Fruit fly (Drosophila melanogaster) whole organism, wandering third instar larva: ENCODE data around the gene tHMG2.

Experiments
- Abd-B ChIP-seq: fragments of >200 bp; optimal IDR thresholded peaks from 2 replicates; lab custom pipeline; 2017; ENCODE audit warnings: missing biosample characterization, missing genetic modification characterization
- CG32264 ChIP-seq: fragments of 200-800 bp; sonication (Bioruptor generic); optimal IDR thresholded peaks from 2 replicates; lab custom pipeline; 2016; ENCODE audit warnings: missing biosample characterization, missing genetic modification characterization
- CG9705 ChIP-seq: fragments of 200-800 bp; sonication (Bioruptor generic); optimal IDR thresholded peaks from 2 replicates; lab custom pipeline; 2018; ENCODE audit warnings: missing biosample characterization, mild to moderate bottlenecking, missing genetic modification characterization
- CrebA ChIP-seq: fragments of 200-800 bp; sonication (Bioruptor generic); optimal IDR thresholded peaks from 2 replicates; lab custom pipeline; 2016; ENCODE audit warnings: missing biosample characterization, mild to moderate bottlenecking, missing genetic modification characterization, borderline replicate concordance
- Dfd ChIP-seq: fragments of >200 bp; optimal IDR thresholded peaks from 2 replicates; lab custom pipeline; 2017; ENCODE audit warnings: missing biosample characterization, missing genetic modification characterization
- Dif ChIP-seq: fragments of 200-275, 200-300 bp; sonication (Bioruptor generic); optimal IDR thresholded peaks from 2 replicates; lab custom pipeline; 2018; ENCODE audit warnings: missing biosample characterization, missing genetic modification characterization; ENCODE audit not compliant: partially characterized antibody
- GATAd ChIP-seq: sonication (Bioruptor generic); optimal IDR thresholded peaks from 2 replicates; lab custom pipeline; 2016; ENCODE audit warnings: missing biosample characterization, missing genetic modification characterization
- HLH106 ChIP-seq: fragments of 200-800 bp; optimal IDR thresholded peaks from 3 replicates; lab custom pipeline; 2019; ENCODE audit warnings: missing biosample characterization, mild to moderate bottlenecking, missing genetic modification characterization, moderate library complexity
- Hnf4 ChIP-seq: fragments of 200-800 bp; sonication (Bioruptor generic); optimal IDR thresholded peaks from 2 replicates; lab custom pipeline; 2016; ENCODE audit warnings: missing biosample characterization, mild to moderate bottlenecking, missing genetic modification characterization
- Hr78 ChIP-seq: fragments of >200 bp; optimal IDR thresholded peaks from 2 replicates; lab custom pipeline; 2017; ENCODE audit warnings: missing biosample characterization, missing genetic modification characterization
- Hr83 ChIP-seq: fragments of 200-300 bp; sonication (Bioruptor generic); optimal IDR thresholded peaks from 2 replicates; lab custom pipeline; 2016; ENCODE audit warnings: missing biosample characterization, mild to moderate bottlenecking, missing genetic modification characterization, moderate library complexity; ENCODE audit not compliant: poor library complexity, severe bottlenecking
- Jra ChIP-seq: sonication (Bioruptor generic); optimal IDR thresholded peaks from 2 replicates; lab custom pipeline; 2016; ENCODE audit warnings: missing biosample characterization, missing genetic modification characterization
- Mio ChIP-seq: sonication (Bioruptor generic); optimal IDR thresholded peaks from 2 replicates; lab custom pipeline; 2016; ENCODE audit warnings: missing biosample characterization, missing genetic modification characterization
- Myc ChIP-seq: fragments of >200 bp; optimal IDR thresholded peaks from 2 replicates; lab custom pipeline; 2017
- N ChIP-seq: fragments of >200 bp; optimal IDR thresholded peaks from 2 replicates; lab custom pipeline; 2018; ENCODE audit warnings: missing biosample characterization, missing external identifiers, missing genetic modification characterization
- OdsH ChIP-seq: fragments of 200-800 bp; sonication (Bioruptor generic); optimal IDR thresholded peaks from 2 replicates; lab custom pipeline; 2016; ENCODE audit warnings: missing biosample characterization, mild to moderate bottlenecking, missing genetic modification characterization
- Rel ChIP-seq, 2 experiments: fragments of 200-800 bp; sonication (Bioruptor generic) in 1 of 2; optimal IDR thresholded peaks; 2 replicates in 1 of 2; 3 replicates in 1 of 2; lab custom pipeline; 2016 to 2019; ENCODE audit warnings: mild to moderate bottlenecking in 2 of 2, missing biosample characterization in 2 of 2, missing genetic modification characterization in 2 of 2, moderate library complexity in 1 of 2
- Sp1 ChIP-seq: fragments of 200-800 bp; sonication (Bioruptor generic); optimal IDR thresholded peaks from 3 replicates; lab custom pipeline; 2019; ENCODE audit warnings: missing biosample characterization, mild to moderate bottlenecking, missing genetic modification characterization, moderate library complexity
- Vsx2 ChIP-seq: fragments of 200-300, 225-300 bp; sonication (Bioruptor generic); optimal IDR thresholded peaks from 2 replicates; lab custom pipeline; 2018; ENCODE audit warnings: missing biosample characterization, missing genetic modification characterization; ENCODE audit not compliant: partially characterized antibody
- br ChIP-seq: fragments of 200-800 bp; sonication (Bioruptor generic); optimal IDR thresholded peaks from 2 replicates; lab custom pipeline; 2016; ENCODE audit warnings: missing biosample characterization, missing genetic modification characterization
- brk ChIP-seq: fragments of 200-800 bp; sonication (Bioruptor generic); optimal IDR thresholded peaks from 2 replicates; lab custom pipeline; 2016; ENCODE audit warnings: missing biosample characterization, mild to moderate bottlenecking, missing genetic modification characterization
- dl ChIP-seq, 2 experiments: fragments of 175-275, 200-275 bp in 1 of 2; fragments of 200-275 bp in 1 of 2; sonication (Bioruptor generic); optimal IDR thresholded peaks; lab custom pipeline; 2018; ENCODE audit warnings: mild to moderate bottlenecking in 2 of 2, missing biosample characterization in 2 of 2, missing genetic modification characterization in 2 of 2, moderate library complexity in 2 of 2; ENCODE audit not compliant: partially characterized antibody in 2 of 2, insufficient read depth in 1 of 2
- dmrt93B ChIP-seq: fragments of 200-800 bp; sonication (Bioruptor generic); optimal IDR thresholded peaks from 2 replicates; lab custom pipeline; 2018; ENCODE audit warnings: missing biosample characterization, mild to moderate bottlenecking, missing genetic modification characterization
- dsf ChIP-seq: sonication (Bioruptor generic); optimal IDR thresholded peaks from 2 replicates; lab custom pipeline; 2016; ENCODE audit warnings: missing biosample characterization, missing genetic modification characterization, borderline replicate concordance
- ey ChIP-seq: fragments of 200-800 bp; sonication (Bioruptor generic); optimal IDR thresholded peaks from 2 replicates; lab custom pipeline; 2016; ENCODE audit warnings: missing biosample characterization, missing genetic modification characterization
- foxo ChIP-seq, 2 experiments: fragments of 200-800 bp; sonication (Bioruptor generic); optimal IDR thresholded peaks; 2 replicates in 1 of 2; 3 replicates in 1 of 2; lab custom pipeline; 2016 to 2017; ENCODE audit warnings: missing biosample characterization in 2 of 2, missing genetic modification characterization in 2 of 2
- fru ChIP-seq: fragments of 200-800 bp; sonication (Bioruptor generic); optimal IDR thresholded peaks from 3 replicates; lab custom pipeline; 2016; ENCODE audit warnings: missing biosample characterization, mild to moderate bottlenecking, missing genetic modification characterization
- h ChIP-seq: fragments of 200-800 bp; sonication (Bioruptor generic); optimal IDR thresholded peaks from 3 replicates; lab custom pipeline; 2016; ENCODE audit warnings: missing biosample characterization, mild to moderate bottlenecking, missing genetic modification characterization
- jim ChIP-seq: fragments of 175-275, 200-325 bp; sonication (Bioruptor generic); optimal IDR thresholded peaks from 2 replicates; lab custom pipeline; 2016; ENCODE audit warnings: missing biosample characterization, mild to moderate bottlenecking, missing genetic modification characterization
- lola ChIP-seq: fragments of >200 bp; optimal IDR thresholded peaks from 2 replicates; lab custom pipeline; 2017; ENCODE audit warnings: missing biosample characterization, missing genetic modification characterization
- pan ChIP-seq: fragments of >200 bp; optimal IDR thresholded peaks from 2 replicates; lab custom pipeline; 2017
- psq ChIP-seq: fragments of 200-800 bp; sonication (Bioruptor generic); optimal IDR thresholded peaks from 3 replicates; lab custom pipeline; 2017; ENCODE audit warnings: missing biosample characterization, mild to moderate bottlenecking, missing genetic modification characterization, moderate library complexity
- rgr ChIP-seq: fragments of 200-800 bp; sonication (Bioruptor generic); optimal IDR thresholded peaks from 3 replicates; lab custom pipeline; 2016; ENCODE audit warnings: missing biosample characterization, mild to moderate bottlenecking, missing genetic modification characterization
- sage ChIP-seq: fragments of 200-800 bp; sonication (Bioruptor generic); optimal IDR thresholded peaks from 2 replicates; lab custom pipeline; 2016; ENCODE audit warnings: missing biosample characterization, mild to moderate bottlenecking, missing genetic modification characterization
- sv ChIP-seq: fragments of 200-800 bp; sonication (Bioruptor generic); optimal IDR thresholded peaks from 3 replicates; lab custom pipeline; 2016; ENCODE audit warnings: missing biosample characterization, missing genetic modification characterization
- tai ChIP-seq: sonication (Bioruptor generic); optimal IDR thresholded peaks from 2 replicates; lab custom pipeline; 2016; ENCODE audit warnings: missing biosample characterization, missing genetic modification characterization
- usp ChIP-seq: fragments of >200 bp; optimal IDR thresholded peaks from 2 replicates; lab custom pipeline; 2017; ENCODE audit warnings: missing biosample characterization, missing genetic modification characterization
- woc ChIP-seq: sonication (Bioruptor generic); optimal IDR thresholded peaks from 2 replicates; lab custom pipeline; 2016; ENCODE audit warnings: missing biosample characterization, mild to moderate bottlenecking, missing genetic modification characterization

The tHMG2 gene

dm6 chr3R:22467939-22468571 lies 24.7 kb upstream of the tHMG2 start, which contains the start of the genes CG5377 and Nrx-1:
Gene CG5377 (minus strand): TSS chr3R:22468157.
Gene Nrx-1 (plus strand): TSS chr3R:22468512.
- peak; percentile 3 for TF ChIP-seq GATAd
- TF ChIP-seq Sp1 (GFP tag; lab: Kevin White, UChicago): no peak
- TF ChIP-seq, all 38 proteins: peak for 1

- TF ChIP-seq jim (no peak), woc (GFP tag; lab: Kevin White, UChicago) (peak; percentile 21), Hr78 (no peak), brk (no peak), Dif (GFP tag; lab: Kevin White, UChicago) (no peak), N (GFP tag; lab: Kevin White, UChicago) (no peak), foxo (GFP tag; optimal IDR thresholded peaks at IDR 0.05; lab: Kevin White, UChicago) (peak in 1 of 2 experiments; percentile 74), tai (GFP tag; lab: Kevin White, UChicago) (no peak), fru (GFP tag; lab: Kevin White, UChicago) (peak; percentile 79), dsf (GFP tag; lab: Kevin White, UChicago) (no peak), ey (GFP tag; lab: Kevin White, UChicago) (peak; percentile 78), HLH106 (tag; lab: Kevin White, UChicago) (peak; percentile 67), Rel (GFP tag; optimal IDR thresholded peaks at IDR 0.05; lab: Kevin White, UChicago) (no peak), Rel (tag; optimal IDR thresholded peaks at IDR 0.05; lab: Kevin White, UChicago) (no peak), br (peak; percentile 74), rgr (GFP tag; lab: Kevin White, UChicago) (peak; percentile 59), Dfd (GFP tag; lab: Kevin White, UChicago) (no peak), CG9705 (GFP tag; lab: Kevin White, UChicago) (no peak), sv (peak; percentile 69), GATAd (no peak), Jra (no peak), Abd-B (GFP tag; lab: Kevin White, UChicago) (no peak), Hnf4 (GFP tag; lab: Kevin White, UChicago) (no peak), CG32264 (peak; percentile 6), usp (GFP tag; lab: Kevin White, UChicago) (no peak), dmrt93B (no peak), lola (no peak), dl (GFP tag; optimal IDR thresholded peaks at IDR 0.05; lab: Kevin White, UChicago; ENCODE audit: insufficient read depth in 1 of 2, partially characterized antibody in 2 of 2) (no peak), pan (no peak), OdsH (GFP tag; lab: Kevin White, UChicago) (peak; percentile 43), Sp1 (GFP tag; lab: Kevin White, UChicago) (peak; percentile 57), Vsx2 (no peak), Mio (GFP tag; lab: Kevin White, UChicago) (no peak), sage (no peak), psq (no peak), Hr83 (GFP tag; lab: Kevin White, UChicago) (no peak), CrebA (GFP tag; lab: Kevin White, UChicago) (no peak), Myc (lab: Kevin White, UChicago) (no peak), h (peak; percentile 74)
Observed at dm6 chr3R:22468829-22469487, 23.8 kb upstream of the tHMG2 start.

- TF ChIP-seq rgr (GFP tag; lab: Kevin White, UChicago): no peak
- no peak for TF ChIP-seq dsf (GFP tag; lab: Kevin White, UChicago)
- TF ChIP-seq OdsH (GFP tag; lab: Kevin White, UChicago): no peak
- TF ChIP-seq ey (GFP tag; lab: Kevin White, UChicago): no peak
- TF ChIP-seq GATAd: no peak
- TF ChIP-seq N (GFP tag; lab: Kevin White, UChicago): no peak
- TF ChIP-seq usp (GFP tag; lab: Kevin White, UChicago): no peak
- TF ChIP-seq Dfd (GFP tag; lab: Kevin White, UChicago): no peak
- TF ChIP-seq, all 38 proteins: peak for 0
Observed at dm6 chr3R:22470064-22470463, 22.7 kb upstream of the tHMG2 start.
